Fruit fly (Drosophila melanogaster): Measurements from ENCODE around the gene CG15927.

The CG15927 gene

dm6 chrX:12454358-12454757 lies at the start of gene CG15927:
TSS of gene CG15927 (plus strand) at chrX:12454729.
- TF ChIP-seq pan (optimal IDR thresholded peaks at IDR 0.05) (no peak), usp (GFP tag; optimal IDR thresholded peaks at IDR 0.05) (no peak), Dll (optimal IDR thresholded peaks at IDR 0.05) (no peak), CG8478 (optimal IDR thresholded peaks at IDR 0.05) (no peak), psq (optimal IDR thresholded peaks at IDR 0.05) (no peak), EcR (GFP tag; optimal IDR thresholded peaks at IDR 0.05) (no peak)

- TF ChIP-seq CG8478 (optimal IDR thresholded peaks at IDR 0.05), result no peak
- TF ChIP-seq psq (optimal IDR thresholded peaks at IDR 0.05), result no peak
Measured at dm6 chrX:12408377-12408911, 46.1 kb upstream of the CG15927 start, which contains the start of the genes CG32651 and CG2574. TSS of gene CG32651 (minus strand) at chrX:12408477. TSS of gene CG2574 (plus strand) at chrX:12408861.

dm6 chrX:12431466-12431865 lies 23.1 kb upstream of the CG15927 start:
- TF ChIP-seq psq (optimal IDR thresholded peaks at IDR 0.05) (no peak), Dll (optimal IDR thresholded peaks at IDR 0.05) (no peak), EcR (GFP tag; optimal IDR thresholded peaks at IDR 0.05) (no peak), pan (optimal IDR thresholded peaks at IDR 0.05) (no peak), usp (GFP tag; optimal IDR thresholded peaks at IDR 0.05) (no peak), CG8478 (optimal IDR thresholded peaks at IDR 0.05) (no peak)

- TF ChIP-seq EcR (GFP tag; optimal IDR thresholded peaks at IDR 0.05), result no peak
- TF ChIP-seq psq (optimal IDR thresholded peaks at IDR 0.05), result no peak
- TF ChIP-seq Dll (optimal IDR thresholded peaks at IDR 0.05), result no peak
Measured at dm6 chrX:12431924-12432323, 22.6 kb upstream of the CG15927 start, which contains the start of gene Pkcdelta. TSS of gene Pkcdelta (plus strand) at chrX:12432224.

- TF ChIP-seq usp (GFP tag; optimal IDR thresholded peaks at IDR 0.05), result no peak
Measured at dm6 chrX:12434604-12435003, 19.9 kb upstream of the CG15927 start.

- TF ChIP-seq usp (GFP tag; optimal IDR thresholded peaks at IDR 0.05), result no peak
- no peak for TF ChIP-seq pan (optimal IDR thresholded peaks at IDR 0.05)
- TF ChIP-seq Dll (optimal IDR thresholded peaks at IDR 0.05), result no peak
- TF ChIP-seq psq (optimal IDR thresholded peaks at IDR 0.05), result no peak
- TF ChIP-seq CG8478 (optimal IDR thresholded peaks at IDR 0.05), result no peak
- TF ChIP-seq EcR (GFP tag; optimal IDR thresholded peaks at IDR 0.05), result no peak
Measured at dm6 chrX:12437099-12437498, 17.4 kb upstream of the CG15927 start.

- TF ChIP-seq Dll (optimal IDR thresholded peaks at IDR 0.05), result no peak
- no peak for TF ChIP-seq EcR (GFP tag; optimal IDR thresholded peaks at IDR 0.05)
- no peak for TF ChIP-seq psq (optimal IDR thresholded peaks at IDR 0.05)
- no peak for TF ChIP-seq CG8478 (optimal IDR thresholded peaks at IDR 0.05)
- TF ChIP-seq usp (GFP tag; optimal IDR thresholded peaks at IDR 0.05), result no peak
- no peak for TF ChIP-seq pan (optimal IDR thresholded peaks at IDR 0.05)
Measured at dm6 chrX:12447874-12448273, 6.7 kb upstream of the CG15927 start.

- TF ChIP-seq usp (GFP tag; optimal IDR thresholded peaks at IDR 0.05) (no peak), Dll (optimal IDR thresholded peaks at IDR 0.05) (no peak)
Measured at dm6 chrX:12453704-12454103, 825 bp upstream of the CG15927 start.

dm6 chrX:12455891-12456290 lies 1.4 kb downstream of the CG15927 start:
- no peak for TF ChIP-seq usp (GFP tag; optimal IDR thresholded peaks at IDR 0.05)
- no peak for TF ChIP-seq pan (optimal IDR thresholded peaks at IDR 0.05)
- TF ChIP-seq psq (optimal IDR thresholded peaks at IDR 0.05), result no peak
- TF ChIP-seq CG8478 (optimal IDR thresholded peaks at IDR 0.05), result no peak
- no peak for TF ChIP-seq EcR (GFP tag; optimal IDR thresholded peaks at IDR 0.05)
- TF ChIP-seq Dll (optimal IDR thresholded peaks at IDR 0.05), result no peak

- TF ChIP-seq CG8478 (optimal IDR thresholded peaks at IDR 0.05) (no peak), usp (GFP tag; optimal IDR thresholded peaks at IDR 0.05) (no peak), Dll (optimal IDR thresholded peaks at IDR 0.05) (no peak), pan (optimal IDR thresholded peaks at IDR 0.05) (no peak), EcR (GFP tag; optimal IDR thresholded peaks at IDR 0.05) (no peak), psq (optimal IDR thresholded peaks at IDR 0.05) (no peak)
Measured at dm6 chrX:12457713-12458233, 3.2 kb downstream of the CG15927 start, which contains the start of gene CG15731. TSS of gene CG15731 (minus strand) at chrX:12457763.

- TF ChIP-seq EcR (GFP tag; optimal IDR thresholded peaks at IDR 0.05) (no peak), Dll (optimal IDR thresholded peaks at IDR 0.05) (no peak), usp (GFP tag; optimal IDR thresholded peaks at IDR 0.05) (no peak), CG8478 (optimal IDR thresholded peaks at IDR 0.05) (no peak), pan (optimal IDR thresholded peaks at IDR 0.05) (no peak), psq (optimal IDR thresholded peaks at IDR 0.05) (no peak)
Measured at dm6 chrX:12462216-12462615, 7.7 kb downstream of the CG15927 start.

dm6 chrX:12462936-12463558 lies 8.5 kb downstream of the CG15927 start, which contains the start of the genes Rab40 and CG42258:
TSS of gene Rab40 (minus strand) at chrX:12463112.
TSS of gene CG42258 (plus strand) at chrX:12463528.
- TF ChIP-seq EcR (GFP tag; optimal IDR thresholded peaks at IDR 0.05) (no peak), psq (optimal IDR thresholded peaks at IDR 0.05) (no peak), pan (optimal IDR thresholded peaks at IDR 0.05) (no peak), Dll (optimal IDR thresholded peaks at IDR 0.05) (no peak), usp (GFP tag; optimal IDR thresholded peaks at IDR 0.05) (no peak), CG8478 (optimal IDR thresholded peaks at IDR 0.05) (no peak)

dm6 chrX:12463560-12463959 lies 9.0 kb downstream of the CG15927 start:
- no peak for TF ChIP-seq psq (optimal IDR thresholded peaks at IDR 0.05)
- no peak for TF ChIP-seq EcR (GFP tag; optimal IDR thresholded peaks at IDR 0.05)
- no peak for TF ChIP-seq usp (GFP tag; optimal IDR thresholded peaks at IDR 0.05)
- no peak for TF ChIP-seq CG8478 (optimal IDR thresholded peaks at IDR 0.05)
- no peak for TF ChIP-seq pan (optimal IDR thresholded peaks at IDR 0.05)
- no peak for TF ChIP-seq Dll (optimal IDR thresholded peaks at IDR 0.05)
